Worm (Caenorhabditis elegans) whole organism, young adult: ENCODE results near the gene F20G2.6.

Experiments
- D2030.7 ChIP-seq: fragments of 200-800 bp; sonication (Bioruptor generic); IDR thresholded peaks from 2 replicates; pipeline ENCODE4 v1.3.6; 2022; ENCODE audit warnings: missing genetic modification reagents, missing genetic modification characterization, missing compliant biosample characterization
- F33H1.4 ChIP-seq: fragments of 200-800 bp; sonication (Bioruptor generic); IDR thresholded peaks from 2 replicates; pipeline ENCODE4 v1.3.6; 2022; ENCODE audit warnings: missing genetic modification reagents, missing genetic modification characterization, missing compliant biosample characterization
- K12H6.12 ChIP-seq: fragments of 200-800 bp; sonication (Bioruptor generic); optimal IDR thresholded peaks from 2 replicates; lab custom pipeline; 2018; ENCODE audit warnings: mild to moderate bottlenecking, missing genetic modification characterization, missing compliant biosample characterization
- athp-1 ChIP-seq: sonication (generic microtip); optimal IDR thresholded peaks from 2 replicates; lab custom pipeline; 2017; ENCODE audit warnings: mild to moderate bottlenecking, missing genetic modification characterization, missing compliant biosample characterization
- cebp-1 ChIP-seq, 2 experiments: fragments of 200-800 bp in 1 of 2; sonication (Bioruptor generic) in 1 of 2; sonication (generic microtip) in 1 of 2; IDR thresholded peaks in 1 of 2; optimal IDR thresholded peaks in 1 of 2; 2 replicates each; pipeline versions ENCODE4 v1.3.6 to Lab custom; 2017 to 2022; ENCODE audit warnings: missing compliant biosample characterization in 2 of 2, missing genetic modification characterization in 2 of 2, mild to moderate bottlenecking in 1 of 2, missing genetic modification reagents in 1 of 2, moderate library complexity in 1 of 2
- ceh-100 ChIP-seq: fragments of 200-800 bp; sonication (Bioruptor generic); IDR thresholded peaks from 2 replicates; pipeline ENCODE4 v1.3.6; 2022; ENCODE audit warnings: missing genetic modification reagents, missing genetic modification characterization, missing compliant biosample characterization
- ceh-40 ChIP-seq: fragments of 200-800 bp; sonication (Bioruptor generic); IDR thresholded peaks from 2 replicates; pipeline ENCODE4 v1.3.6; 2022; ENCODE audit warnings: missing genetic modification characterization, missing compliant biosample characterization
- ceh-91 ChIP-seq: fragments of 200-800 bp; sonication (Bioruptor generic); IDR thresholded peaks from 2 replicates; pipeline ENCODE4 v1.3.6; 2022; ENCODE audit warnings: missing genetic modification reagents, missing genetic modification characterization, missing compliant biosample characterization
- die-1 ChIP-seq: sonication (generic microtip); optimal IDR thresholded peaks from 2 replicates; lab custom pipeline; 2016; ENCODE audit warnings: missing genotype, mild to moderate bottlenecking, missing genetic modification characterization, missing compliant biosample characterization
- efl-1 ChIP-seq: fragments of 150-350 bp; optimal IDR thresholded peaks from 2 replicates; lab custom pipeline; 2014; ENCODE audit warnings: missing biosample characterization, missing genetic modification reagents, missing genetic modification characterization
- fkh-3 ChIP-seq: sonication (generic microtip); optimal IDR thresholded peaks from 2 replicates; lab custom pipeline; 2016; ENCODE audit warnings: mild to moderate bottlenecking, missing genetic modification characterization, missing compliant biosample characterization
- gei-17 ChIP-seq: fragments of 200-800 bp; sonication (Bioruptor generic); optimal IDR thresholded peaks from 2 replicates; lab custom pipeline; 2018; ENCODE audit warnings: mild to moderate bottlenecking, missing genetic modification characterization, missing compliant biosample characterization
- hmg-20 ChIP-seq: fragments of 200-800 bp; sonication (Bioruptor generic); IDR thresholded peaks from 2 replicates; pipeline ENCODE4 v1.3.6; 2022; ENCODE audit warnings: missing genetic modification reagents, missing genetic modification characterization, missing compliant biosample characterization
- let-607 ChIP-seq, 2 experiments: fragments of 200-800 bp in 1 of 2; sonication (Bioruptor generic) in 1 of 2; sonication (generic microtip) in 1 of 2; optimal IDR thresholded peaks; 2 replicates each; lab custom pipeline; 2016 to 2018; ENCODE audit warnings: mild to moderate bottlenecking in 2 of 2, missing compliant biosample characterization in 2 of 2, missing genetic modification characterization in 2 of 2, moderate library complexity in 2 of 2, missing genotype in 1 of 2
- madf-10 ChIP-seq: sonication (generic microtip); optimal IDR thresholded peaks from 2 replicates; lab custom pipeline; 2016; ENCODE audit warnings: mild to moderate bottlenecking, missing genetic modification characterization, missing compliant biosample characterization
- madf-6 ChIP-seq: fragments of 200-800 bp; sonication (Bioruptor generic); IDR thresholded peaks from 2 replicates; pipeline ENCODE4 v1.3.6; 2022; ENCODE audit warnings: missing genetic modification reagents, missing genetic modification characterization, missing compliant biosample characterization
- madf-8 ChIP-seq: fragments of 200-800 bp; sonication (Bioruptor generic); conservative IDR thresholded peaks from 2 replicates; pipeline ENCODE4 v1.3.6; 2022; ENCODE audit warnings: missing genetic modification reagents, missing genetic modification characterization, missing compliant biosample characterization
- mel-28 ChIP-seq: sonication (generic microtip); optimal IDR thresholded peaks from 2 replicates; lab custom pipeline; 2016; ENCODE audit warnings: borderline replicate concordance, mild to moderate bottlenecking, missing genetic modification characterization, missing compliant biosample characterization
- nfya-1 ChIP-seq: sonication (generic microtip); optimal IDR thresholded peaks from 2 replicates; lab custom pipeline; 2017; ENCODE audit warnings: antibody characterized with exemption, missing compliant biosample characterization, missing genetic modification characterization, borderline replicate concordance; ENCODE audit not compliant: insufficient read depth
- nhr-27 ChIP-seq: fragments of 200-800 bp; sonication (Bioruptor generic); optimal IDR thresholded peaks from 2 replicates; lab custom pipeline; 2018; ENCODE audit warnings: mild to moderate bottlenecking, missing genetic modification characterization, moderate library complexity, missing compliant biosample characterization
- nhr-80 ChIP-seq: sonication (generic microtip); optimal IDR thresholded peaks from 2 replicates; lab custom pipeline; 2016; ENCODE audit warnings: missing genetic modification characterization, missing compliant biosample characterization
- rec-8 ChIP-seq, 2 experiments: sonication (generic microtip); optimal IDR thresholded peaks; 2 replicates each; lab custom pipeline; 2016; ENCODE audit warnings: mild to moderate bottlenecking in 2 of 2, missing genetic modification characterization in 2 of 2, missing genetic modification reagents in 2 of 2, missing genotype in 2 of 2, missing biosample characterization in 1 of 2, missing compliant biosample characterization in 1 of 2, moderate library complexity in 1 of 2
- snpc-1.3 ChIP-seq: sonication (generic microtip); optimal IDR thresholded peaks from 2 replicates; lab custom pipeline; 2017; ENCODE audit warnings: missing genetic modification characterization, mild to moderate bottlenecking, missing compliant biosample characterization, antibody characterized with exemption, moderate library complexity, missing genotype, missing genetic modification reagents; ENCODE audit not compliant: insufficient read depth
- snpc-3.4 ChIP-seq: sonication (generic microtip); optimal IDR thresholded peaks from 2 replicates; lab custom pipeline; 2017; ENCODE audit warnings: missing genetic modification characterization, mild to moderate bottlenecking, missing compliant biosample characterization, antibody characterized with exemption, moderate library complexity, missing genotype, missing genetic modification reagents
- snpc-4 ChIP-seq, 5 experiments: fragments of 150-350 bp in 1 of 5; sonication (generic microtip) in 4 of 5; optimal IDR thresholded peaks; 2 replicates each; lab custom pipeline; 2014 to 2018; ENCODE audit warnings: missing genetic modification characterization in 5 of 5, missing biosample characterization in 3 of 5, antibody characterized with exemption in 2 of 5, mild to moderate bottlenecking in 2 of 5, missing compliant biosample characterization in 2 of 5, missing genotype in 2 of 5, moderate library complexity in 2 of 5, missing genetic modification reagents in 1 of 5
- somi-1 ChIP-seq: fragments of 200-800 bp; sonication (Bioruptor generic); optimal IDR thresholded peaks from 2 replicates; lab custom pipeline; 2018; ENCODE audit warnings: mild to moderate bottlenecking, missing genetic modification characterization, missing compliant biosample characterization
- zim-3 ChIP-seq: sonication (generic microtip); optimal IDR thresholded peaks from 2 replicates; lab custom pipeline; 2017; ENCODE audit warnings: mild to moderate bottlenecking, missing genetic modification characterization, moderate library complexity, missing compliant biosample characterization
- ztf-18 ChIP-seq: sonication (generic microtip); optimal IDR thresholded peaks from 2 replicates; lab custom pipeline; 2016; ENCODE audit warnings: missing genotype, mild to moderate bottlenecking, missing genetic modification characterization, missing compliant biosample characterization

The F20G2.6 gene

DNA sequence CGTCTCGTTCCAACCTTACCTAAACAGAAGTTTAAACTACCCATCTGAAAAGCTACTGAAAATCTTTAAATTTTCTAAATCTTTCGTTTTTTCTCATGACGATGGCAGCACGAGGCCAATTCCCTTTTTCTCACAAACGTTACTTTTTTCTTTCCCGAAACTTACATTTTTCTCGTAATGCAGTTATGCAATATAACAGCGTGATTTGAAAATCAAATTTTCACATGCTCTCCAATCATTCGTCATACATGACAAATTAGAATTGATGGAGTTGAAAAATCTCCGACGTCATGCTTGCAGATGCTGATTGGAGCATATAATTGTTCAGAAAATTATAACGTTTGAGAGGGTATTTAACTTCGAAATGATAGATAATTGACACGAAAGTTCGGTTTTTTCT, 846 bp downstream of the F20G2.6 start:
- TF ChIP-seq madf-8 (GFP tag; lab: Robert Waterston, UW), result no peak
- no peak for TF ChIP-seq athp-1 (tag; lab: Kevin White, UChicago)
- TF ChIP-seq K12H6.12 (tag; lab: Kevin White, UChicago), result no peak
- no peak for TF ChIP-seq hmg-20 (GFP tag; lab: Robert Waterston, UW)
- TF ChIP-seq let-607 (tag; optimal IDR thresholded peaks at IDR 0.05; lab: Kevin White, UChicago), result no peak
- TF ChIP-seq ztf-18, result no peak
- TF ChIP-seq somi-1 (GFP tag; lab: Kevin White, UChicago), result no peak

DNA sequence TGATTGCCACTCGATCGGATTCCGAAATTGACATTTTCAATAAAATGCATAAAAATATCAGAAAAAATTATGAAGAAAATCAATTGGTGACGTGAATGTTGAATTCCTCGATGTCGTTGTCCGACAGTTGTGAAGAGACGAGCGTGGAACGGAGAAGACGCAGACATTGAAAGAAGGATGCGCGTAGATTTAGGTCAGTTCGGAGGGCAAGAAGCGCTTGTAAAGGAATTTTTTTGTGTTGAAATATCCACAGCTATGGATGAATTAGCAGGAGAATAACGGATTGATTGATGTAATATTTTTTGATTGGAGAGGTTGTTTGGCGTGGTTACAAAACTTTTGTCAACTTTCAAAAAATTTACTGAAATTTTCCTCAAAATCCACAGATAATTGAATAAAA, 5.5 kb downstream of the F20G2.6 start, which contains the start of gene F20G2.3:
Gene F20G2.3 (minus strand): TSS at position 101 of the 400 bp plus-strand sequence.
- no peak for TF ChIP-seq efl-1 (GFP tag; lab: Kevin White, UChicago)
- TF ChIP-seq madf-10 (tag; lab: Kevin White, UChicago), result no peak
- no peak for TF ChIP-seq madf-6
- TF ChIP-seq fkh-3 (tag; lab: Kevin White, UChicago), result no peak
- no peak for TF ChIP-seq ceh-40 (GFP tag; lab: Robert Waterston, UW)
- no peak for TF ChIP-seq nhr-80

DNA sequence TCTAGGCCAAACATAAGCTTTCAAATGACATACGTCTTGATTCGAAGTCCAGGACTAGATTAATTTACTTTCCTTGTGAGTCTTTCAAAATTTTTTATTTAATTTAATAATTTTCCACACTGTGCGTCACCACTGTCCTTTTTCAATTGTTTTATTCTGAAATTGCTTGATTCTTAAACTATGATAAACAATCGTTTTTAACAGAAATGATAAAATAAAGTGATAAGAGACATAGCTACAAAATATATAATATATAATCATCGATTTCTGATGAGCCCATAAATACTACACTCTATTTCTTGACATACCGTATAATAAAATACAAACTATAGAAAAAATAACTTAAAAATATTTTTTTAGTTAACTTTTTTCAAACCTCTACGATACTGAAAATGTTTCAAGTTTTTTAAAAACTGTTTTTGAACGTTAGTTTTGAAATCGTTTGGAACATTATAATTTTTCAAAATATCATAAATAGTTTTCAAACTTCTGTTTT, 6.1 kb downstream of the F20G2.6 start, which contains the start of gene nas-24:
Gene nas-24 (plus strand): TSS at position 446 of the 496 bp plus-strand sequence.
- no peak for TF ChIP-seq ceh-91 (GFP tag; lab: Robert Waterston, UW)
- no peak for TF ChIP-seq nfya-1 (tag; lab: Kevin White, UChicago)
- no peak for TF ChIP-seq F33H1.4
- no peak for TF ChIP-seq snpc-3.4 (tag; lab: Kevin White, UChicago)
- TF ChIP-seq gei-17 (GFP tag; lab: Kevin White, UChicago), result no peak
- no peak for TF ChIP-seq nhr-27 (tag; lab: Kevin White, UChicago)
- TF ChIP-seq mel-28 (tag; lab: Kevin White, UChicago), result no peak

DNA sequence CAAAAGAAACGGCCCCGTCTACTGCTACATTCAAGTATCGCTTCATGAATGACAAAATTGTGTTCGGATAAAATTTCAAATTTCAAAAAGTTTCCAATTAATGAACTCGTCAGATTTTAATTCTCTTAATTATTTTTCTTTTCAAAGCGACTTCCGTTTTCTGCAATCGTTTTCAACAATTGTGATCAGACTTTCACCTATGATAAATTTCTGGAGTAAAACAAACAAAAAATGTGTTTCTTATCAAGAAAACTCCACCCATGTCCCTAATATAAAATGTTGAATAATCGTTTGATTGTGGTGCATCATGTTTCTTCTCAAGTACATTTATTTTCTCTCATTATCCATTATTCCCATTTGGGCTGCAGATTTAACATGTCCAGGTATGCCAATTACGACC, 8.3 kb downstream of the F20G2.6 start, which contains the start of gene F20G2.5:
Gene F20G2.5 (plus strand): TSS at position 301 of the 400 bp plus-strand sequence.
- TF ChIP-seq D2030.7 (GFP tag; lab: Robert Waterston, UW) (no peak), rec-8 (tag; optimal IDR thresholded peaks at IDR 0.05; lab: Kevin White, UChicago) (no peak), snpc-4 (GFP tag; optimal IDR thresholded peaks at IDR 0.05; lab: Kevin White, UChicago) (no peak), snpc-4 (tag; optimal IDR thresholded peaks at IDR 0.05; lab: Kevin White, UChicago) (no peak), ceh-100 (GFP tag; lab: Robert Waterston, UW) (no peak), zim-3 (tag; lab: Kevin White, UChicago) (no peak), cebp-1 (GFP tag; IDR thresholded peaks at IDR 0.05; lab: Robert Waterston, UW) (no peak), cebp-1 (tag; optimal IDR thresholded peaks at IDR 0.05; lab: Kevin White, UChicago) (no peak), snpc-1.3 (tag; lab: Kevin White, UChicago) (no peak)

DNA sequence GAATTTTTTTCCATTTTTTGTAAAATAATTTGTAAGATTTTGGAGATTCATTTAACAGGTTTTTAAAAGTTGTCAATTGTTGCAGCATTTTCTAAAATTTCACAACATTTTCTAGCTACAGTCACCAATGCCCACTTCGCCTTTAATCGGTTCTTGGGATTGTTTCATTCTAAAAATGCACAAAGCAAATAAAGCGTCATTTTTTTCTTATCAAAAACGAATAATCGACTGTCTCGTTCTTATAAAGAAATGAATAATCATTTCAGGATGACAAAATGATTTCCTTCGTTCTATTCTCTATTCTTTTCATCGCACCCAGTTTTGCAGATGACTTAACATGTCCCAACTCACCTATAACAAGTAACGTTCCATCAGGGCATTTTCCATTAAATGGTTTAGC, 12.7 kb downstream of the F20G2.6 start, which contains the start of gene F53C11.1:
Gene F53C11.1 (plus strand): TSS at position 268 of the 400 bp plus-strand sequence.
- TF ChIP-seq nhr-80 (peak; percentile 46), die-1 (tag; lab: Kevin White, UChicago) (no peak)
- TF ChIP-seq, all 124 proteins: peak for 1
